Worm (Caenorhabditis elegans) whole organism, mixed stage, embryonic: ENCODE data around the gene C49C3.15.

Experiments used
- blmp-1 ChIP-seq: fragments of 150-350 bp; optimal IDR thresholded peaks from 2 replicates; lab custom pipeline; 2014; ENCODE audit warnings: missing biosample characterization, missing genetic modification characterization
- ceh-39 ChIP-seq: fragments of 150-350 bp; optimal IDR thresholded peaks from 2 replicates; lab custom pipeline; 2014; ENCODE audit warnings: missing biosample characterization, missing genetic modification characterization
- ces-1 ChIP-seq: fragments of 150-350 bp; optimal IDR thresholded peaks from 2 replicates; lab custom pipeline; 2014; ENCODE audit warnings: missing biosample characterization, missing genetic modification reagents, missing genetic modification characterization
- cnd-1 ChIP-seq: fragments of 200-800 bp; sonication (Bioruptor generic); optimal IDR thresholded peaks from 2 replicates; lab custom pipeline; 2018; ENCODE audit warnings: mild to moderate bottlenecking, missing genetic modification characterization, missing compliant biosample characterization
- drap-1 ChIP-seq: fragments of 200-800 bp; sonication (Bioruptor generic); optimal IDR thresholded peaks from 3 replicates; lab custom pipeline; 2018; ENCODE audit warnings: mild to moderate bottlenecking, missing genetic modification characterization, missing compliant biosample characterization
- flh-1 ChIP-seq: fragments of 200-800 bp; sonication (Bioruptor generic); optimal IDR thresholded peaks from 2 replicates; lab custom pipeline; 2018; ENCODE audit warnings: mild to moderate bottlenecking, missing genetic modification characterization, moderate library complexity, missing compliant biosample characterization
- lin-32 ChIP-seq: fragments of 200-800 bp; sonication (Bioruptor generic); optimal IDR thresholded peaks from 2 replicates; lab custom pipeline; 2018; ENCODE audit warnings: mild to moderate bottlenecking, missing genetic modification characterization, missing compliant biosample characterization
- lsy-2 ChIP-seq: fragments of 150-350 bp; optimal IDR thresholded peaks from 2 replicates; lab custom pipeline; 2014; ENCODE audit warnings: missing biosample characterization, missing genetic modification characterization
- mep-1 ChIP-seq: fragments of 150-350 bp; optimal IDR thresholded peaks from 2 replicates; lab custom pipeline; 2017; ENCODE audit warnings: missing biosample characterization, missing genetic modification reagents, missing genetic modification characterization, inconsistent platforms
- nhr-237 ChIP-seq: fragments of 150-350 bp; optimal IDR thresholded peaks from 2 replicates; lab custom pipeline; 2014; ENCODE audit warnings: missing biosample characterization, missing genetic modification characterization
- nhr-28 ChIP-seq: fragments of 150-350 bp; optimal IDR thresholded peaks from 2 replicates; lab custom pipeline; 2014; ENCODE audit warnings: missing biosample characterization, missing genetic modification characterization
- nhr-76 ChIP-seq: sonication (generic microtip); optimal IDR thresholded peaks from 2 replicates; lab custom pipeline; 2017; ENCODE audit warnings: missing biosample characterization, missing genetic modification characterization
- pha-4 ChIP-seq: fragments of 150-350 bp; optimal IDR thresholded peaks from 2 replicates; lab custom pipeline; 2018; ENCODE audit warnings: missing biosample characterization, missing genetic modification reagents, missing genetic modification characterization
- sem-2 ChIP-seq: fragments of 200-800 bp; sonication (Bioruptor generic); optimal IDR thresholded peaks from 2 replicates; lab custom pipeline; 2018; ENCODE audit warnings: mild to moderate bottlenecking, missing genetic modification characterization, missing compliant biosample characterization
- unc-120 ChIP-seq: sonication (generic microtip); optimal IDR thresholded peaks from 2 replicates; lab custom pipeline; 2017; ENCODE audit warnings: missing genetic modification characterization, missing compliant biosample characterization; ENCODE audit not compliant: poor library complexity, severe bottlenecking
- ztf-11 ChIP-seq: fragments of 150-350 bp; optimal IDR thresholded peaks from 2 replicates; lab custom pipeline; 2014; ENCODE audit warnings: missing biosample characterization, missing genetic modification characterization

C49C3.15 gene

ce11 chrIV:17380061-17380680 is 46.1 kb downstream of the C49C3.15 start, which contains the start of the genes C30H6.9 and dlat-2:
C30H6.9 (minus strand) TSS chrIV:17380170.
dlat-2 (plus strand) TSS chrIV:17380626.
- TF ChIP-seq lsy-2 (tag; lab: Kevin White, UChicago) = peak; percentile 31
- no peak for TF ChIP-seq nhr-237
- TF ChIP-seq ces-1 (GFP tag; lab: Kevin White, UChicago) = peak; percentile 41
- peak; percentile 38 for TF ChIP-seq pha-4 (tag; lab: Kevin White, UChicago)
- peak; percentile 22 for TF ChIP-seq mep-1 (tag; lab: Kevin White, UChicago)

- TF ChIP-seq flh-1 (no peak), unc-120 (tag; lab: Kevin White, UChicago) (no peak), nhr-28 (tag; lab: Kevin White, UChicago) (no peak), cnd-1 (tag; lab: Kevin White, UChicago) (no peak), nhr-76 (no peak), ztf-11 (tag; lab: Kevin White, UChicago) (no peak), mep-1 (tag; lab: Kevin White, UChicago) (no peak)
Measured at ce11 chrIV:17382029-17382428, 48.0 kb downstream of the C49C3.15 start, which contains the start of gene C30H6.8. C30H6.8 (plus strand) TSS chrIV:17382329.

ce11 chrIV:17383046-17383445 is 49.0 kb downstream of the C49C3.15 start, which contains the start of gene C30H6.12:
C30H6.12 (plus strand) TSS chrIV:17383346.
- TF ChIP-seq drap-1 (GFP tag; lab: Kevin White, UChicago) (no peak), flh-1 (no peak), lin-32 (GFP tag; lab: Kevin White, UChicago) (no peak), ceh-39 (tag; lab: Kevin White, UChicago) (no peak), nhr-28 (tag; lab: Kevin White, UChicago) (no peak), blmp-1 (no peak), sem-2 (no peak), nhr-237 (no peak)
